Fruit fly (Drosophila melanogaster) whole organism: Measurements from ENCODE around the gene Sfp23F.

Experiments
- CG8478 ChIP-seq: fragments of >200 bp; optimal IDR thresholded peaks from 2 replicates; lab custom pipeline; 2018; ENCODE audit warnings: inconsistent platforms
- Dll ChIP-seq: fragments of >200 bp; optimal IDR thresholded peaks from 2 replicates; lab custom pipeline; 2017
- EcR ChIP-seq, 2 experiments: fragments of >200 bp; optimal IDR thresholded peaks; 2 replicates each; lab custom pipeline; 2017; ENCODE audit warnings: missing biosample characterization in 2 of 2, missing genetic modification characterization in 2 of 2, missing genetic modification reagents in 2 of 2
- pan ChIP-seq: fragments of >200 bp; optimal IDR thresholded peaks from 2 replicates; lab custom pipeline; 2017
- psq ChIP-seq: fragments of >200 bp; optimal IDR thresholded peaks from 2 replicates; lab custom pipeline; 2017

DNA sequence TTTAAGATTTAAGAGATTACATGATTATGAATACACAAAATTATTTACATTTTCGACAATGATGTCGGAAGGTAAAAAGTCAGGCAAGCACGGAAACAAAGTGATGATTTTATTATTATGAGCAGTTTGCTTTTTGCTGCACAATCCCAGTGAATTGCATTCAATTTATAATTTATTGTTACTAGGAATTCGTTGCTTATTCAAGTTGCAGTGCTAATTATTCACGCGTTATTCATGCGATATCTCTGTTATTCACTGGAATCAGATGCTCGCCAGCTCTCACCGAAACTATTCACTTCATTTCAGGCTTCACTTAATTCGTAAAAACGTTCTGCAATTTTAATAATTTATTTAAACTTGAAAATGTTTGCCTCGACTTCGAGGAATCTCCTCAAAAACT lies 33.8 kb downstream of the Sfp23F start:
- no peak for TF ChIP-seq Dll (lab: Kevin White, UChicago)
- TF ChIP-seq pan: no peak
- TF ChIP-seq CG8478: no peak
- no peak for TF ChIP-seq psq
- no peak for TF ChIP-seq EcR (GFP tag; optimal IDR thresholded peaks at IDR 0.05; lab: Kevin White, UChicago)
